Fruit fly (Drosophila melanogaster) whole organism, embryonic: ENCODE measurements around the gene plx.

ENCODE experiments used
- Adf1 ChIP-seq: fragments of 200-800 bp; sonication (Bioruptor generic); IDR thresholded peaks from 2 replicates; pipeline ENCODE4 v1.3.6; 2022; ENCODE audit warnings: missing biosample characterization, missing genetic modification characterization
- Bgb ChIP-seq: fragments of 200-800 bp; sonication (Bioruptor generic); IDR thresholded peaks from 2 replicates; pipeline ENCODE4 v1.3.6; 2022; ENCODE audit warnings: missing biosample characterization, missing genetic modification characterization; ENCODE audit not compliant: partially characterized antibody
- Bteb2 ChIP-seq: fragments of 200-800 bp; sonication (Bioruptor generic); optimal IDR thresholded peaks from 2 replicates; lab custom pipeline; 2016; ENCODE audit warnings: missing biosample characterization, missing genetic modification characterization
- CG1024 ChIP-seq: fragments of 200-800 bp; sonication (Bioruptor generic); IDR thresholded peaks from 2 replicates; pipeline ENCODE4 v1.3.6; 2022; ENCODE audit warnings: missing biosample characterization, missing genetic modification characterization
- CG10274 ChIP-seq: fragments of 200-800 bp; sonication (Bioruptor generic); optimal IDR thresholded peaks from 3 replicates; lab custom pipeline; 2017; ENCODE audit warnings: missing biosample characterization, mild to moderate bottlenecking, missing genetic modification characterization
- CG10431 ChIP-seq: fragments of 200-800 bp; sonication (Bioruptor generic); optimal IDR thresholded peaks from 3 replicates; lab custom pipeline; 2018; ENCODE audit warnings: missing biosample characterization, mild to moderate bottlenecking, missing genetic modification characterization
- CG10654 ChIP-seq: fragments of 200-800 bp; sonication (Bioruptor generic); optimal IDR thresholded peaks from 2 replicates; lab custom pipeline; 2016; ENCODE audit warnings: missing biosample characterization, missing genetic modification characterization
- CG12769 ChIP-seq: fragments of 200-800 bp; sonication (Bioruptor generic); optimal IDR thresholded peaks from 2 replicates; lab custom pipeline; 2019; ENCODE audit warnings: missing biosample characterization, mild to moderate bottlenecking, missing genetic modification characterization, moderate library complexity
- CG13287 ChIP-seq: fragments of 200-800 bp; sonication (Bioruptor generic); IDR thresholded peaks from 2 replicates; pipeline ENCODE4 v1.3.6; 2022; ENCODE audit warnings: missing biosample characterization, missing genetic modification characterization; ENCODE audit not compliant: partially characterized antibody
- CG14014 ChIP-seq: fragments of 200-800 bp; sonication (Bioruptor generic); IDR thresholded peaks from 2 replicates; pipeline ENCODE4 v1.3.6; 2022; ENCODE audit warnings: missing biosample characterization, missing genetic modification characterization
- CG15601 ChIP-seq: fragments of 200-800 bp; sonication (Bioruptor generic); optimal IDR thresholded peaks from 3 replicates; lab custom pipeline; 2019; ENCODE audit warnings: missing biosample characterization, mild to moderate bottlenecking, missing genetic modification characterization, moderate library complexity
- CG18011 ChIP-seq: fragments of 200-800 bp; sonication (Bioruptor generic); optimal IDR thresholded peaks from 2 replicates; lab custom pipeline; 2017; ENCODE audit warnings: missing biosample characterization, missing genetic modification characterization, mild to moderate bottlenecking, moderate library complexity, missing genotype
- CG18764 ChIP-seq: fragments of 200-800 bp; sonication (Bioruptor generic); optimal IDR thresholded peaks from 3 replicates; lab custom pipeline; 2016; ENCODE audit warnings: missing biosample characterization, missing genetic modification characterization
- CG32767 ChIP-seq: fragments of 200-800 bp; sonication (Bioruptor generic); IDR thresholded peaks from 2 replicates; pipeline ENCODE4 v1.3.6; 2022; ENCODE audit warnings: missing biosample characterization, missing genetic modification characterization
- CG4328 ChIP-seq: fragments of 200-800 bp; sonication (Bioruptor generic); optimal IDR thresholded peaks from 3 replicates; lab custom pipeline; 2017; ENCODE audit warnings: missing biosample characterization, missing genetic modification reagents, missing genetic modification characterization
- CG4707 ChIP-seq: fragments of 200-800 bp; sonication (Bioruptor generic); optimal IDR thresholded peaks from 2 replicates; lab custom pipeline; 2018; ENCODE audit warnings: missing biosample characterization, mild to moderate bottlenecking, missing genetic modification characterization, moderate library complexity
- CG4854 ChIP-seq: fragments of 200-800 bp; sonication (Bioruptor generic); optimal IDR thresholded peaks from 2 replicates; lab custom pipeline; 2016; ENCODE audit warnings: missing biosample characterization, missing genetic modification characterization, inconsistent platforms
- CG7556 ChIP-seq: fragments of 200-800 bp; sonication (Bioruptor generic); optimal IDR thresholded peaks from 2 replicates; lab custom pipeline; 2017; ENCODE audit warnings: missing biosample characterization, mild to moderate bottlenecking, missing genetic modification characterization
- CG8290 ChIP-seq, 3 experiments: fragments of 200-800 bp; sonication (Bioruptor generic); optimal IDR thresholded peaks; 2 replicates each; lab custom pipeline; 2016 to 2019; ENCODE audit warnings: missing biosample characterization in 3 of 3, missing genetic modification characterization in 3 of 3, mild to moderate bottlenecking in 2 of 3, moderate library complexity in 1 of 3
- CoRest ChIP-seq: fragments of 200-800 bp; sonication (Bioruptor generic); optimal IDR thresholded peaks from 3 replicates; lab custom pipeline; 2018; ENCODE audit warnings: missing biosample characterization, mild to moderate bottlenecking, missing genetic modification characterization, moderate library complexity
- Ets65A ChIP-seq: fragments of 200-800 bp; sonication (Bioruptor generic); peaks from one replicate; lab custom pipeline; 2016; ENCODE audit warnings: missing biosample characterization, missing genetic modification characterization
- Ets97D ChIP-seq: fragments of 200-800 bp; sonication (Bioruptor generic); optimal IDR thresholded peaks from 3 replicates; lab custom pipeline; 2016; ENCODE audit warnings: missing biosample characterization, missing genetic modification characterization
- HLH54F ChIP-seq: fragments of 200-800 bp; sonication (Bioruptor generic); optimal IDR thresholded peaks from 3 replicates; lab custom pipeline; 2016; ENCODE audit warnings: missing biosample characterization, missing genetic modification characterization
- Med ChIP-seq: fragments of 200-800 bp; sonication (Bioruptor generic); peaks from one replicate; lab custom pipeline; 2016; ENCODE audit warnings: missing biosample characterization, missing genetic modification characterization, mild to moderate bottlenecking, inconsistent platforms, moderate library complexity
- Myb ChIP-seq: fragments of 200-800 bp; sonication (Bioruptor generic); optimal IDR thresholded peaks from 2 replicates; lab custom pipeline; 2016; ENCODE audit warnings: missing biosample characterization, missing genetic modification characterization
- Nf-YA ChIP-seq: fragments of 200-800 bp; sonication (Bioruptor generic); IDR thresholded peaks from 2 replicates; pipeline ENCODE4 v1.3.6; 2022; ENCODE audit warnings: missing biosample characterization, missing genetic modification characterization
- NfI ChIP-seq: fragments of 200-800 bp; sonication (Bioruptor generic); optimal IDR thresholded peaks from 3 replicates; lab custom pipeline; 2018; ENCODE audit warnings: missing biosample characterization, mild to moderate bottlenecking, missing genetic modification characterization, moderate library complexity
- Pdp1 ChIP-seq, 2 experiments: fragments of 200-800 bp; sonication (Bioruptor generic); optimal IDR thresholded peaks; 3 replicates each; lab custom pipeline; 2016; ENCODE audit warnings: missing biosample characterization in 2 of 2, missing genetic modification characterization in 2 of 2, mild to moderate bottlenecking in 1 of 2, moderate library complexity in 1 of 2
- Rfx ChIP-seq: fragments of 200-800 bp; sonication (Bioruptor generic); IDR thresholded peaks from 2 replicates; pipeline ENCODE4 v1.3.6; 2022; ENCODE audit warnings: missing biosample characterization, missing genetic modification characterization
- Sin3A ChIP-seq: fragments of >200 bp; optimal IDR thresholded peaks from 2 replicates; lab custom pipeline; 2018
- TFAM ChIP-seq: fragments of 200-800 bp; sonication (Bioruptor generic); optimal IDR thresholded peaks from 2 replicates; lab custom pipeline; 2017; ENCODE audit warnings: missing biosample characterization, missing genetic modification characterization, inconsistent platforms
- ato ChIP-seq: fragments of 200-800 bp; sonication (Bioruptor generic); IDR thresholded peaks from 2 replicates; pipeline ENCODE4 v1.3.6; 2022; ENCODE audit warnings: missing biosample characterization, missing genetic modification characterization; ENCODE audit not compliant: partially characterized antibody
- bbx ChIP-seq: fragments of 200-800 bp; sonication (Bioruptor generic); IDR thresholded peaks from 2 replicates; pipeline ENCODE4 v1.3.6; 2022; ENCODE audit warnings: missing biosample characterization, missing genetic modification characterization; ENCODE audit not compliant: partially characterized antibody
- ems ChIP-seq: fragments of 200-800 bp; sonication (Bioruptor generic); optimal IDR thresholded peaks from 3 replicates; lab custom pipeline; 2016; ENCODE audit warnings: missing biosample characterization, missing genetic modification characterization
- esg ChIP-seq: fragments of 200-800 bp; sonication (Bioruptor generic); conservative IDR thresholded peaks from 2 replicates; pipeline ENCODE4 v1.3.6; 2022; ENCODE audit warnings: missing biosample characterization, missing genetic modification characterization
- eyg ChIP-seq: fragments of 200-800 bp; sonication (Bioruptor generic); optimal IDR thresholded peaks from 3 replicates; lab custom pipeline; 2016; ENCODE audit warnings: missing biosample characterization, missing genetic modification characterization
- gcm2 ChIP-seq: fragments of 200-800 bp; sonication (Bioruptor generic); optimal IDR thresholded peaks from 2 replicates; lab custom pipeline; 2016; ENCODE audit warnings: missing biosample characterization, missing genetic modification characterization
- hkb ChIP-seq, 2 experiments: fragments of 200-800 bp in 1 of 2; fragments of >200 bp in 1 of 2; sonication (Bioruptor generic) in 1 of 2; IDR thresholded peaks in 1 of 2; optimal IDR thresholded peaks in 1 of 2; 2 replicates each; pipeline versions ENCODE4 v1.3.6 to Lab custom; 2017 to 2022; ENCODE audit warnings: missing biosample characterization in 1 of 2, missing genetic modification characterization in 1 of 2
- otp ChIP-seq: fragments of 200-800 bp; sonication (Bioruptor generic); IDR thresholded peaks from 3 replicates; pipeline ENCODE4, ENCODE4 v1.3.6; 2022; ENCODE audit warnings: missing biosample characterization, missing genetic modification characterization
- p53 ChIP-seq: fragments of 200-800 bp; sonication (Bioruptor generic); optimal IDR thresholded peaks from 2 replicates; lab custom pipeline; 2016; ENCODE audit warnings: missing biosample characterization, missing genetic modification characterization
- pan ChIP-seq, 4 experiments: fragments of >200 bp in 3 of 4; fragments of 200-800 bp in 1 of 4; sonication (Bioruptor generic) in 1 of 4; optimal IDR thresholded peaks in 3 of 4; IDR thresholded peaks in 1 of 4; 2 replicates each; pipeline versions ENCODE4 v1.3.6 to Lab custom; 2017 to 2022; ENCODE audit warnings: missing biosample characterization in 2 of 4, missing genetic modification characterization in 2 of 4, mixed read lengths in 1 of 4
- rib ChIP-seq: fragments of 200-800 bp; sonication (Bioruptor generic); IDR thresholded peaks from 2 replicates; pipeline ENCODE4 v1.3.6; 2022; ENCODE audit warnings: missing biosample characterization, missing genetic modification characterization
- ro ChIP-seq: fragments of 200-800 bp; sonication (Bioruptor generic); IDR thresholded peaks from 2 replicates; pipeline ENCODE4 v1.3.6; 2022; ENCODE audit warnings: missing biosample characterization, missing genetic modification characterization
- slou ChIP-seq: fragments of 200-800 bp; sonication (Bioruptor generic); optimal IDR thresholded peaks from 3 replicates; lab custom pipeline; 2016; ENCODE audit warnings: missing biosample characterization, missing genetic modification characterization
- stwl ChIP-seq: fragments of 200-800 bp; sonication (Bioruptor generic); optimal IDR thresholded peaks from 3 replicates; lab custom pipeline; 2018; ENCODE audit warnings: missing biosample characterization, mild to moderate bottlenecking, missing genetic modification characterization, moderate library complexity
- trem ChIP-seq: fragments of 200-800 bp; optimal IDR thresholded peaks from 3 replicates; lab custom pipeline; 2019; ENCODE audit warnings: missing biosample characterization, mild to moderate bottlenecking, missing genetic modification characterization, moderate library complexity
- tup ChIP-seq: fragments of 200-800 bp; sonication (Bioruptor generic); optimal IDR thresholded peaks from 2 replicates; lab custom pipeline; 2016; ENCODE audit warnings: missing biosample characterization, mild to moderate bottlenecking, missing genetic modification characterization, moderate library complexity

The plx gene

DNA sequence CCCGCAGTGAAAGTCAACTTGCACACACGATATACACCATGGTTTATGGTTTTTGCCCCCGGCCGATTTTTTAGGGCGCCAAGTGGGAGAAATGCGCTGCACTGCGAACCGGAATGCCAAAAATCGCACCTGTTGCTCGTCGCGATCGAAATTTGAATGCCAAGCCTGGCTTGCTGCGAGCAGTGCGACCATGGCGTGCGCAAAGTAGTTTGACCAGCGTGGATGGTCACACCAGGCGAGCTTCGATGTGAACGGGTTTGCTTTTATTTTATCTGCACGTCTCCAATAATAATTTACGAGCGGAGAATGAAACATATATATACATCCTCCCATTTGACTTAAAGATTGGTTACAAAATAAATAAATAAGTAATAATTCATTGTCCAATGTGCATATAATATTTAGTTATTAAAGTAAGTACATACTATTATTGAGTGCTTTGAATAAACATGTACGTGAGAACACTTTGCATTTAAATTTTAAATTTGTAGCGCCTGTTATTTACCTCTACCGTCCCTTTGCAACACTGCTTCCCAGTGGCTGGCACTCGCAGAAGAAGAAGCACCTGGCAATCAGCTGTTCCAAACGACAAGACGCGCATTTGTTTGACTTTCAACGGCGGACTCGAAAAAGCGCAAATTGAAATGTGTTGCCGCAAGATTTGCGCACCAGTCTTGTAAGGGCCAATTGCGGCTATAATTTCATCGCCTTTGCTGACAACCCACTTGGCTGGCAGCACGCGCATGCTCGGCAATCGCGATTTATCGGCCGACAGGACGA, at the start of gene plx, which contains the start of gene Rab23 (continued):
- TF ChIP-seq CG8290 (GFP tag; optimal IDR thresholded peaks at IDR 0.05; lab: Kevin White, UChicago), result no peak
- TF ChIP-seq CG8290 (tag; optimal IDR thresholded peaks at IDR 0.05; lab: Kevin White, UChicago), result peak in 1 of 2 experiments; percentile 56
- peak; percentile 76 for TF ChIP-seq Ets65A
- TF ChIP-seq CG4328 (GFP tag; lab: Kevin White, UChicago), result no peak
- no peak for TF ChIP-seq CG1024
- peak; percentile 94 for TF ChIP-seq Sin3A (lab: Kevin White, UChicago)
- no peak for TF ChIP-seq slou (GFP tag; lab: Kevin White, UChicago)
- peak; percentile 41; the same call in 1 of the 2 replicates for TF ChIP-seq bbx (GFP tag; lab: Robert Waterston, UW)
- no peak for TF ChIP-seq CG18011 (GFP tag; lab: Kevin White, UChicago)
- peak; percentile 23 for TF ChIP-seq CG10431 (GFP tag; lab: Kevin White, UChicago)
- TF ChIP-seq otp (GFP tag; lab: Robert Waterston, UW), result no peak
- peak; percentile 59 for TF ChIP-seq Med
- no peak for TF ChIP-seq tup (GFP tag; lab: Kevin White, UChicago)
- TF ChIP-seq TFAM (GFP tag; lab: Kevin White, UChicago), result no peak
- no peak for TF ChIP-seq CG10654 (GFP tag; lab: Kevin White, UChicago)
- no peak for TF ChIP-seq Adf1 (GFP tag; lab: Robert Waterston, UW)
- TF ChIP-seq eyg, result no peak
- TF ChIP-seq gcm2 (GFP tag; lab: Kevin White, UChicago), result no peak
- no peak for TF ChIP-seq CG14014
- peak; percentile 2 for TF ChIP-seq CG12769 (tag; lab: Kevin White, UChicago)
- peak in 1 of 2 experiments; percentile 23 for TF ChIP-seq Pdp1 (GFP tag; optimal IDR thresholded peaks at IDR 0.05; lab: Kevin White, UChicago)
- no peak for TF ChIP-seq ro
- TF ChIP-seq rib (GFP tag; lab: Robert Waterston, UW), result no peak
- TF ChIP-seq hkb (optimal IDR thresholded peaks at IDR 0.05; lab: Kevin White, UChicago), result no peak
- peak; percentile 29; the same call in 1 of the 2 replicates for TF ChIP-seq hkb (GFP tag; IDR thresholded peaks at IDR 0.05; lab: Robert Waterston, UW)
- TF ChIP-seq NfI (GFP tag; lab: Kevin White, UChicago), result peak; percentile 28
- peak; percentile 39 for TF ChIP-seq trem (tag; lab: Kevin White, UChicago)
- TF ChIP-seq Ets97D (GFP tag; lab: Kevin White, UChicago), result peak; percentile 78
- TF ChIP-seq Nf-YA (GFP tag; lab: Robert Waterston, UW), result no peak
- TF ChIP-seq Bteb2 (GFP tag; lab: Kevin White, UChicago), result no peak
- peak; percentile 49 for TF ChIP-seq CoRest (tag; lab: Kevin White, UChicago)
- peak; percentile 33; the same call in 1 of the 2 replicates for TF ChIP-seq Bgb (GFP tag; lab: Robert Waterston, UW)
- TF ChIP-seq CG7556, result peak; percentile 1
- peak; percentile 93 for TF ChIP-seq Myb (GFP tag; lab: Kevin White, UChicago)
- TF ChIP-seq Rfx, result peak; percentile 11; the same call in 1 of the 2 replicates
- peak; percentile 52 for TF ChIP-seq ems (GFP tag; lab: Kevin White, UChicago)
- peak; percentile 47; the same call in 1 of the 2 replicates for TF ChIP-seq CG13287
- TF ChIP-seq CG18764 (GFP tag; lab: Kevin White, UChicago), result peak; percentile 21
- peak; percentile 48 for TF ChIP-seq CG15601 (tag; lab: Kevin White, UChicago)
- TF ChIP-seq pan (optimal IDR thresholded peaks at IDR 0.05; lab: Kevin White, UChicago), result no peak
- no peak for TF ChIP-seq pan (GFP tag; optimal IDR thresholded peaks at IDR 0.05 in 1 of 2, IDR thresholded peaks at IDR 0.05 in 1 of 2)
- TF ChIP-seq esg, result no peak
- TF ChIP-seq CG32767 (GFP tag; lab: Robert Waterston, UW), result no peak
- TF ChIP-seq HLH54F, result peak; percentile 35
- peak; percentile 18 for TF ChIP-seq CG4707
- 0 out of 2 replicates have a peak, but pooled peaks have one; percentile 26 for TF ChIP-seq ato (GFP tag; lab: Robert Waterston, UW)
- TF ChIP-seq CG4854, result no peak
- TF ChIP-seq stwl (tag; lab: Kevin White, UChicago), result peak; percentile 73
- TF ChIP-seq p53, result no peak
- TF ChIP-seq CG10274 (GFP tag; lab: Kevin White, UChicago), result no peak
